Fruit fly (Drosophila melanogaster) whole organism, wandering third instar larva: ENCODE measurements around the gene CG43134.

Source experiments
- Dif ChIP-seq: fragments of 200-275, 200-300 bp; sonication (Bioruptor generic); optimal IDR thresholded peaks from 2 replicates; lab custom pipeline; 2018; ENCODE audit warnings: missing biosample characterization, missing genetic modification characterization; ENCODE audit not compliant: partially characterized antibody
- Mio ChIP-seq: sonication (Bioruptor generic); optimal IDR thresholded peaks from 2 replicates; lab custom pipeline; 2016; ENCODE audit warnings: missing biosample characterization, missing genetic modification characterization
- OdsH ChIP-seq: fragments of 200-800 bp; sonication (Bioruptor generic); optimal IDR thresholded peaks from 2 replicates; lab custom pipeline; 2016; ENCODE audit warnings: missing biosample characterization, mild to moderate bottlenecking, missing genetic modification characterization
- psq ChIP-seq: fragments of 200-800 bp; sonication (Bioruptor generic); optimal IDR thresholded peaks from 3 replicates; lab custom pipeline; 2017; ENCODE audit warnings: missing biosample characterization, mild to moderate bottlenecking, missing genetic modification characterization, moderate library complexity
- sage ChIP-seq: fragments of 200-800 bp; sonication (Bioruptor generic); optimal IDR thresholded peaks from 2 replicates; lab custom pipeline; 2016; ENCODE audit warnings: missing biosample characterization, mild to moderate bottlenecking, missing genetic modification characterization

DNA sequence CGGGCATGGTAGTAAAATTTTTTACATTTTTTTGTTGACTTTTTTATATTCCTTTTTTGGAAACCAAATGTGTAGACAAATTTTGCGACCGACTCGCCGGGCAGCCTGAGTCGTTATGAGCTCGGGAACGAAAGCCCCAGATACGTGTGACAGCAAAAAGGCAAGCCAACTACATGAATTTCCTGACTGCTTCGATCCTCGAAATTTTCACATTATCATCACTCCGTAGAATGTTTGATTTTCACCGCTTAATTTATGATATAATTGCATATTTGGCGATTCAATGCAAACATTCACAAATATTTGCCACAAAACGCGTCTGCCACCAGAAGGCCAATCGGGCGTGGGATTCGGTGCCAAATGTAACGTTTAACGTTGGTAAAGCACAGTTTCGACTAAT, 29.8 kb downstream of the CG43134 start, which contains the start of gene CG15577:
- TF ChIP-seq Mio (GFP tag; lab: Kevin White, UChicago) (no peak), sage (GFP tag; lab: Kevin White, UChicago) (no peak), OdsH (GFP tag; lab: Kevin White, UChicago) (no peak), psq (no peak), Dif (GFP tag; lab: Kevin White, UChicago) (no peak)
